Fruit fly (Drosophila melanogaster): Measurements from ENCODE around the gene CG7394.

CG7394 gene

dm6 chr3L:11536132-11536531 is 25.7 kb upstream of the CG7394 start (continued):
- peak; percentile 37 for TF ChIP-seq lab (GFP tag; optimal IDR thresholded peaks at IDR 0.05)
- peak in 1 of 2 experiments; percentile 0 for TF ChIP-seq chif (GFP tag; optimal IDR thresholded peaks at IDR 0.05)
- no peak for TF ChIP-seq CG4854 (GFP tag; optimal IDR thresholded peaks at IDR 0.05)
- TF ChIP-seq CG6689 (GFP tag; IDR thresholded peaks at IDR 0.05): peak; percentile 34; the same call in 1 of the 2 replicates
- TF ChIP-seq Med (GFP tag): peak; percentile 58
- TF ChIP-seq gem (tag; optimal IDR thresholded peaks at IDR 0.05): peak; percentile 56
- peak; percentile 14 for TF ChIP-seq CG8388 (GFP tag; optimal IDR thresholded peaks at IDR 0.05)
- no peak for TF ChIP-seq CG31365 (tag; optimal IDR thresholded peaks at IDR 0.05)
- no peak for TF ChIP-seq bbx (GFP tag; IDR thresholded peaks at IDR 0.05; ENCODE audit: partially characterized antibody)
- peak; percentile 50 for TF ChIP-seq vvl (GFP tag; IDR thresholded peaks at IDR 0.05)
- TF ChIP-seq grau (tag; optimal IDR thresholded peaks at IDR 0.05): peak; percentile 13
- peak; percentile 22 for TF ChIP-seq Fer3 (tag; optimal IDR thresholded peaks at IDR 0.05)
- TF ChIP-seq CG13296 (GFP tag; optimal IDR thresholded peaks at IDR 0.05): peak; percentile 24
- no peak for TF ChIP-seq MESR4 (GFP tag; optimal IDR thresholded peaks at IDR 0.05)
- 0 out of 2 replicates have a peak, but pooled peaks have one; percentile 26 for TF ChIP-seq CG32772 (GFP tag; IDR thresholded peaks at IDR 0.05)
- TF ChIP-seq knrl (GFP tag; IDR thresholded peaks at IDR 0.05; ENCODE audit: partially characterized antibody): no peak
- no peak for TF ChIP-seq cad (GFP tag; optimal IDR thresholded peaks at IDR 0.05)
- TF ChIP-seq HLH3B (GFP tag; IDR thresholded peaks at IDR 0.05): 0 out of 2 replicates have a peak, but pooled peaks have one; percentile 24
- TF ChIP-seq Rfx (GFP tag; IDR thresholded peaks at IDR 0.05): peak; percentile 47; the same call in 1 of the 2 replicates
- no peak for TF ChIP-seq slp2 (GFP tag; optimal IDR thresholded peaks at IDR 0.05)
- no peak for TF ChIP-seq MTF-1 (GFP tag; optimal IDR thresholded peaks at IDR 0.05; ENCODE audit: borderline replicate concordance)
- peak; percentile 58; the same call in 1 of the 2 replicates for TF ChIP-seq CG32532 (GFP tag; IDR thresholded peaks at IDR 0.05)

- TF ChIP-seq nom (GFP tag; optimal IDR thresholded peaks at IDR 0.05) (no peak), CG9932 (GFP tag; IDR thresholded peaks at IDR 0.05) (peak; percentile 10; the same call in 1 of the 2 replicates), zen (tag; optimal IDR thresholded peaks at IDR 0.05) (no peak), ranshi (GFP tag; IDR thresholded peaks at IDR 0.05) (no peak), gro (GFP tag; optimal IDR thresholded peaks at IDR 0.05) (no peak), ro (GFP tag; IDR thresholded peaks at IDR 0.05) (no peak), crc (GFP tag; optimal IDR thresholded peaks at IDR 0.05) (no peak), CG2129 (GFP tag; IDR thresholded peaks at IDR 0.05; ENCODE audit: partially characterized antibody) (no peak), Deaf1 (tag; optimal IDR thresholded peaks at IDR 0.05) (no peak), cg (GFP tag; optimal IDR thresholded peaks at IDR 0.05) (peak; percentile 65), Dp (GFP tag; optimal IDR thresholded peaks at IDR 0.05) (no peak), Doc2 (GFP tag; IDR thresholded peaks at IDR 0.05) (no peak), CG17361 (GFP tag; IDR thresholded peaks at IDR 0.05) (no peak), CG32532 (GFP tag; IDR thresholded peaks at IDR 0.05) (0 out of 2 replicates have a peak, but pooled peaks have one; percentile 9), CG2678 (tag; optimal IDR thresholded peaks at IDR 0.05) (no peak), CG12104 (GFP tag; optimal IDR thresholded peaks at IDR 0.05) (no peak), CG12942 (GFP tag; optimal IDR thresholded peaks at IDR 0.05) (no peak), CG15696 (tag; optimal IDR thresholded peaks at IDR 0.05) (no peak), Nf-YB (GFP tag; optimal IDR thresholded peaks at IDR 0.05) (no peak), CG10543 (GFP tag; optimal IDR thresholded peaks at IDR 0.05) (peak; percentile 15), CG4404 (GFP tag; IDR thresholded peaks at IDR 0.05) (no peak), lbe (GFP tag; optimal IDR thresholded peaks at IDR 0.05) (no peak), CHES-1-like (GFP tag; optimal IDR thresholded peaks at IDR 0.05) (no peak), chn (GFP tag; optimal IDR thresholded peaks at IDR 0.05) (no peak), kay (GFP tag; optimal IDR thresholded peaks at IDR 0.05) (peak; percentile 79), CG10209 (GFP tag; optimal IDR thresholded peaks at IDR 0.05) (no peak), pfk (GFP tag; optimal IDR thresholded peaks at IDR 0.05) (no peak), Xbp1 (GFP tag; optimal IDR thresholded peaks at IDR 0.05) (no peak), CG4854 (GFP tag; optimal IDR thresholded peaks at IDR 0.05) (no peak)
These were observed 24.9 kb upstream of the CG7394 start for dm6 chr3L:11536767-11537419.

All from whole organism, embryonic.